Worm (Caenorhabditis elegans): ENCODE results near the gene C50F4.6.

ce11 chrV:9563585-9563984 is 17.7 kb downstream of the C50F4.6 start:
- TF ChIP-seq lin-13 (GFP tag; optimal IDR thresholded peaks at IDR 0.05) (no peak), nhr-12 (tag; optimal IDR thresholded peaks at IDR 0.05) (no peak), isw-1 (GFP tag; IDR thresholded peaks at IDR 0.05) (no peak), mep-1 (tag; optimal IDR thresholded peaks at IDR 0.05) (no peak), sptf-1 (tag; optimal IDR thresholded peaks at IDR 0.05) (no peak), nhr-85 (tag) (no peak), unc-130 (tag; optimal IDR thresholded peaks at IDR 0.05) (no peak)

All from whole organism, L1 larva.